Worm (Caenorhabditis elegans): Measurements from ENCODE around the gene exc-13.

ce11 chrV:7402355-7402754 lies 37.3 kb downstream of the exc-13 start, which contains the start of gene srj-13:
- TF ChIP-seq aly-2 (tag; optimal IDR thresholded peaks at IDR 0.05), result no peak
- no peak for TF ChIP-seq lsy-2 (tag; optimal IDR thresholded peaks at IDR 0.05)
- TF ChIP-seq unc-39 (tag; optimal IDR thresholded peaks at IDR 0.05), result no peak
- TF ChIP-seq egl-43 (GFP tag; IDR thresholded peaks at IDR 0.05), result no peak
- no peak for TF ChIP-seq dve-1 (tag; optimal IDR thresholded peaks at IDR 0.05; ENCODE audit: insufficient read depth)
- no peak for TF ChIP-seq ctbp-1 (GFP tag; IDR thresholded peaks at IDR 0.05)
- no peak for TF ChIP-seq gei-8 (GFP tag; optimal IDR thresholded peaks at IDR 0.05)
- TF ChIP-seq madf-9 (GFP tag; conservative IDR thresholded peaks at IDR 0.05), result no peak
- TF ChIP-seq nhr-6 (tag; optimal IDR thresholded peaks at IDR 0.05), result no peak
- TF ChIP-seq nhr-28 (tag; optimal IDR thresholded peaks at IDR 0.05), result no peak
- no peak for TF ChIP-seq lin-38 (GFP tag; IDR thresholded peaks at IDR 0.05)
